Worm (Caenorhabditis elegans): Measurements from ENCODE around the gene F13H8.12.

- TF ChIP-seq lin-13 (GFP tag; optimal IDR thresholded peaks at IDR 0.05): no peak
- no peak for TF ChIP-seq lin-39 (tag; optimal IDR thresholded peaks at IDR 0.05)
- no peak for TF ChIP-seq nhr-28 (tag; optimal IDR thresholded peaks at IDR 0.05)
- no peak for TF ChIP-seq ceh-44 (GFP tag; IDR thresholded peaks at IDR 0.05)
- TF ChIP-seq nhr-10 (tag; optimal IDR thresholded peaks at IDR 0.05): no peak
- TF ChIP-seq F44E2.7 (GFP tag; IDR thresholded peaks at IDR 0.05): no peak
- no peak for TF ChIP-seq daf-12 (tag; optimal IDR thresholded peaks at IDR 0.05)
- no peak for TF ChIP-seq pqm-1 (tag; optimal IDR thresholded peaks at IDR 0.05)
- no peak for TF ChIP-seq ces-1 (GFP tag; optimal IDR thresholded peaks at IDR 0.05)
- TF ChIP-seq lin-15B (tag; optimal IDR thresholded peaks at IDR 0.05): no peak
- TF ChIP-seq mes-2 (tag; optimal IDR thresholded peaks at IDR 0.05; ENCODE audit: poor library complexity, severe bottlenecking): no peak
- TF ChIP-seq daf-8 (GFP tag; IDR thresholded peaks at IDR 0.05): no peak
- TF ChIP-seq hlh-30 (tag; optimal IDR thresholded peaks at IDR 0.05; ENCODE audit: insufficient read depth): no peak
Observed at ce11 chrII:6248029-6248428, 14.3 kb upstream of the F13H8.12 start.

Measured in whole organism, L4 larva.